Fruit fly (Drosophila melanogaster) whole organism, embryonic: ENCODE data around the gene CG9706.
A peak's percentile ranks its signal among the peaks of the same experiment; 100 is the strongest.

Experiments used
- Atf-2 ChIP-seq: fragments of 200-800 bp; sonication (Bioruptor generic); optimal IDR thresholded peaks from 2 replicates; lab custom pipeline; 2016; ENCODE audit warnings: missing biosample characterization, missing genetic modification characterization
- Bgb ChIP-seq: fragments of 200-800 bp; sonication (Bioruptor generic); IDR thresholded peaks from 2 replicates; pipeline ENCODE4 v1.3.6; 2022; ENCODE audit warnings: missing biosample characterization, missing genetic modification characterization; ENCODE audit not compliant: partially characterized antibody
- BtbVII ChIP-seq: fragments of 200-800 bp; sonication (Bioruptor generic); optimal IDR thresholded peaks from 3 replicates; lab custom pipeline; 2017; ENCODE audit warnings: missing biosample characterization, mild to moderate bottlenecking, missing genetic modification characterization
- CG10267 ChIP-seq: fragments of 200-800 bp; sonication (Bioruptor generic); optimal IDR thresholded peaks from 2 replicates; lab custom pipeline; 2018; ENCODE audit warnings: missing biosample characterization, mild to moderate bottlenecking, missing genetic modification characterization, moderate library complexity
- CG10321 ChIP-seq: fragments of 200-800 bp; sonication (Bioruptor generic); IDR thresholded peaks from 2 replicates; pipeline ENCODE4 v1.3.6; 2022; ENCODE audit warnings: missing biosample characterization, missing genetic modification characterization
- CG10431 ChIP-seq: fragments of 200-800 bp; sonication (Bioruptor generic); optimal IDR thresholded peaks from 3 replicates; lab custom pipeline; 2018; ENCODE audit warnings: missing biosample characterization, mild to moderate bottlenecking, missing genetic modification characterization
- CG10565 ChIP-seq: fragments of 200-800 bp; sonication (Bioruptor generic); optimal IDR thresholded peaks from 3 replicates; lab custom pipeline; 2016; ENCODE audit warnings: missing biosample characterization, mild to moderate bottlenecking, missing genetic modification characterization
- CG10979 ChIP-seq: fragments of 200-800 bp; sonication (Bioruptor generic); optimal IDR thresholded peaks from 2 replicates; lab custom pipeline; 2018; ENCODE audit warnings: missing biosample characterization, mild to moderate bottlenecking, missing genetic modification characterization, moderate library complexity
- CG12104 ChIP-seq: fragments of 200-800 bp; sonication (Bioruptor generic); optimal IDR thresholded peaks from 3 replicates; lab custom pipeline; 2016; ENCODE audit warnings: missing biosample characterization, missing genetic modification characterization
- CG12744 ChIP-seq: fragments of 200-800 bp; sonication (Bioruptor generic); optimal IDR thresholded peaks from 2 replicates; lab custom pipeline; 2016; ENCODE audit warnings: missing biosample characterization, missing genetic modification characterization
- CG13894 ChIP-seq: fragments of 200-800 bp; sonication (Bioruptor generic); optimal IDR thresholded peaks from 3 replicates; lab custom pipeline; 2018; ENCODE audit warnings: missing biosample characterization, mild to moderate bottlenecking, missing genetic modification characterization, moderate library complexity
- CG14710 ChIP-seq: fragments of 200-800 bp; sonication (Bioruptor generic); optimal IDR thresholded peaks from 3 replicates; lab custom pipeline; 2019; ENCODE audit warnings: missing biosample characterization, mild to moderate bottlenecking, missing genetic modification characterization, moderate library complexity
- CG16779 ChIP-seq: fragments of 200-800 bp; sonication (Bioruptor generic); IDR thresholded peaks from 2 replicates; pipeline ENCODE4 v1.3.6; 2022; ENCODE audit warnings: missing biosample characterization, missing genetic modification characterization
- CG16815 ChIP-seq: fragments of 200-800 bp; sonication (Bioruptor generic); optimal IDR thresholded peaks from 3 replicates; lab custom pipeline; 2017; ENCODE audit warnings: missing biosample characterization, mild to moderate bottlenecking, missing genetic modification characterization
- CG2120 ChIP-seq: fragments of 200-800 bp; sonication (Bioruptor generic); optimal IDR thresholded peaks from 3 replicates; lab custom pipeline; 2016; ENCODE audit warnings: missing biosample characterization, missing genetic modification characterization
- CG4360 ChIP-seq: fragments of 200-800 bp; sonication (Bioruptor generic); IDR thresholded peaks from 2 replicates; pipeline ENCODE4 v1.3.6; 2022; ENCODE audit warnings: missing biosample characterization, missing genetic modification characterization
- CG4730 ChIP-seq: fragments of 200-800 bp; sonication (Bioruptor generic); IDR thresholded peaks from 2 replicates; pipeline ENCODE4 v1.3.6; 2022; ENCODE audit warnings: missing biosample characterization, missing genetic modification characterization
- CG4854 ChIP-seq: fragments of 200-800 bp; sonication (Bioruptor generic); optimal IDR thresholded peaks from 2 replicates; lab custom pipeline; 2016; ENCODE audit warnings: missing biosample characterization, missing genetic modification characterization, inconsistent platforms
- CG5245 ChIP-seq: fragments of 200-800 bp; sonication (Bioruptor generic); optimal IDR thresholded peaks from 3 replicates; lab custom pipeline; 2016; ENCODE audit warnings: missing biosample characterization, missing genetic modification characterization
- CG5953 ChIP-seq: fragments of 200-800 bp; sonication (Bioruptor generic); IDR thresholded peaks from 2 replicates; pipeline ENCODE4 v1.3.6; 2022; ENCODE audit warnings: missing biosample characterization, missing genetic modification characterization
- CG6175 ChIP-seq: fragments of 200-800 bp; sonication (Bioruptor generic); IDR thresholded peaks from 3 replicates; pipeline ENCODE4 v1.3.6; 2022; ENCODE audit warnings: missing biosample characterization, missing genetic modification characterization
- CG9817 ChIP-seq: fragments of 200-800 bp; sonication (Bioruptor generic); optimal IDR thresholded peaks from 2 replicates; lab custom pipeline; 2018; ENCODE audit warnings: missing biosample characterization, mild to moderate bottlenecking, missing genetic modification characterization, moderate library complexity
- Camta ChIP-seq: fragments of 200-800 bp; sonication (Bioruptor generic); optimal IDR thresholded peaks from 2 replicates; lab custom pipeline; 2016; ENCODE audit warnings: missing biosample characterization, missing genetic modification characterization
- D ChIP-seq, 2 experiments: fragments of 200-800 bp in 1 of 2; fragments of >200 bp in 1 of 2; sonication (Bioruptor generic) in 1 of 2; optimal IDR thresholded peaks; 2 replicates in 1 of 2; 3 replicates in 1 of 2; lab custom pipeline; 2017; ENCODE audit warnings: mild to moderate bottlenecking in 1 of 2, missing biosample characterization in 1 of 2, missing genetic modification characterization in 1 of 2, missing genetic modification reagents in 1 of 2
- D19B ChIP-seq: fragments of 200-800 bp; sonication (Bioruptor generic); optimal IDR thresholded peaks from 2 replicates; lab custom pipeline; 2017; ENCODE audit warnings: missing biosample characterization, mild to moderate bottlenecking, missing genetic modification characterization
- Fer2 ChIP-seq: fragments of 200-800 bp; sonication (Bioruptor generic); optimal IDR thresholded peaks from 2 replicates; lab custom pipeline; 2018; ENCODE audit warnings: missing biosample characterization, mild to moderate bottlenecking, missing genetic modification characterization, moderate library complexity
- Gsc ChIP-seq: fragments of 200-800 bp; sonication (Bioruptor generic); IDR thresholded peaks from 2 replicates; pipeline ENCODE4 v1.3.6; 2022; ENCODE audit warnings: missing biosample characterization, missing genetic modification characterization
- HmgD ChIP-seq: fragments of 200-800 bp; sonication (Bioruptor generic); optimal IDR thresholded peaks from 3 replicates; lab custom pipeline; 2016; ENCODE audit warnings: missing biosample characterization, missing genetic modification characterization
- Hr3 ChIP-seq: fragments of 200-800 bp; sonication (Bioruptor generic); optimal IDR thresholded peaks from 3 replicates; lab custom pipeline; 2016; ENCODE audit warnings: missing biosample characterization, missing genetic modification characterization
- MTF-1 ChIP-seq: fragments of 200-800 bp; sonication (Bioruptor generic); optimal IDR thresholded peaks from 2 replicates; lab custom pipeline; 2018; ENCODE audit warnings: missing biosample characterization, mild to moderate bottlenecking, missing genetic modification characterization, borderline replicate concordance
- Max ChIP-seq: fragments of 200-800 bp; sonication (Bioruptor generic); optimal IDR thresholded peaks from 2 replicates; lab custom pipeline; 2016; ENCODE audit warnings: missing biosample characterization, mild to moderate bottlenecking, missing genetic modification characterization
- Myb ChIP-seq: fragments of 200-800 bp; sonication (Bioruptor generic); optimal IDR thresholded peaks from 2 replicates; lab custom pipeline; 2016; ENCODE audit warnings: missing biosample characterization, missing genetic modification characterization
- Neu2 ChIP-seq: fragments of 200-800 bp; sonication (Bioruptor generic); optimal IDR thresholded peaks from 3 replicates; lab custom pipeline; 2016; ENCODE audit warnings: missing biosample characterization, missing genetic modification characterization, borderline replicate concordance
- Pdp1 ChIP-seq, 2 experiments: fragments of 200-800 bp; sonication (Bioruptor generic); optimal IDR thresholded peaks; 3 replicates each; lab custom pipeline; 2016; ENCODE audit warnings: missing biosample characterization in 2 of 2, missing genetic modification characterization in 2 of 2, mild to moderate bottlenecking in 1 of 2, moderate library complexity in 1 of 2
- Six4 ChIP-seq: fragments of 200-800 bp; sonication (Bioruptor generic); optimal IDR thresholded peaks from 2 replicates; lab custom pipeline; 2016; ENCODE audit warnings: missing biosample characterization, missing genetic modification characterization
- Sry-δ ChIP-seq: fragments of 200-800 bp; sonication (Bioruptor generic); optimal IDR thresholded peaks from 2 replicates; lab custom pipeline; 2016; ENCODE audit warnings: missing biosample characterization, missing genetic modification characterization
- Trl ChIP-seq, 3 experiments: fragments of >200 bp in 2 of 3; fragments of 200-800 bp in 1 of 3; sonication (Bioruptor generic) in 1 of 3; optimal IDR thresholded peaks; 2 replicates in 1 of 3; 3 replicates in 2 of 3; lab custom pipeline; 2016 to 2017; ENCODE audit warnings: missing biosample characterization in 1 of 3, missing genetic modification characterization in 1 of 3
- abd-A ChIP-seq: fragments of 200-800 bp; sonication (Bioruptor generic); optimal IDR thresholded peaks from 3 replicates; lab custom pipeline; 2019; ENCODE audit warnings: missing biosample characterization, mild to moderate bottlenecking, missing genetic modification characterization, moderate library complexity
- dati ChIP-seq: fragments of 200-800 bp; sonication (Bioruptor generic); IDR thresholded peaks from 2 replicates; pipeline ENCODE4 v1.3.6; 2022; ENCODE audit warnings: missing biosample characterization, missing genetic modification characterization
- ewg ChIP-seq: fragments of 200-800 bp; sonication (Bioruptor generic); optimal IDR thresholded peaks from 3 replicates; lab custom pipeline; 2017; ENCODE audit warnings: mild to moderate bottlenecking, missing biosample characterization, missing genetic modification reagents, missing genetic modification characterization
- fru ChIP-seq: fragments of >200 bp; optimal IDR thresholded peaks from 2 replicates; lab custom pipeline; 2017
- knrl ChIP-seq: fragments of 200-800 bp; sonication (Bioruptor generic); IDR thresholded peaks from 3 replicates; pipeline ENCODE4 v1.3.6; 2022; ENCODE audit warnings: missing biosample characterization, missing genetic modification characterization; ENCODE audit not compliant: partially characterized antibody
- pita ChIP-seq: fragments of 200-800 bp; sonication (Bioruptor generic); optimal IDR thresholded peaks from 2 replicates; lab custom pipeline; 2017; ENCODE audit warnings: missing biosample characterization, mild to moderate bottlenecking, missing genetic modification characterization
- pnt ChIP-seq: fragments of 200-800 bp; sonication (Bioruptor generic); optimal IDR thresholded peaks from 3 replicates; lab custom pipeline; 2016; ENCODE audit warnings: missing biosample characterization, missing genetic modification characterization
- ro ChIP-seq: fragments of 200-800 bp; sonication (Bioruptor generic); IDR thresholded peaks from 2 replicates; pipeline ENCODE4 v1.3.6; 2022; ENCODE audit warnings: missing biosample characterization, missing genetic modification characterization
- shn ChIP-seq: fragments of 200-800 bp; sonication (Bioruptor generic); optimal IDR thresholded peaks from 3 replicates; lab custom pipeline; 2016; ENCODE audit warnings: missing biosample characterization, missing genetic modification characterization
- sim ChIP-seq: fragments of 200-800 bp; sonication (Bioruptor generic); IDR thresholded peaks from 2 replicates; pipeline ENCODE4 v1.3.6; 2022; ENCODE audit warnings: missing biosample characterization, missing genetic modification characterization
- slp2 ChIP-seq: fragments of 200-800 bp; sonication (Bioruptor generic); optimal IDR thresholded peaks from 2 replicates; lab custom pipeline; 2016; ENCODE audit warnings: missing biosample characterization, missing genetic modification characterization
- sob ChIP-seq: fragments of 200-800 bp; sonication (Bioruptor generic); IDR thresholded peaks from 2 replicates; pipeline ENCODE4 v1.3.6; 2022; ENCODE audit warnings: missing biosample characterization, missing genetic modification characterization
- sug ChIP-seq: fragments of 200-800 bp; optimal IDR thresholded peaks from 2 replicates; lab custom pipeline; 2019; ENCODE audit warnings: missing biosample characterization, mild to moderate bottlenecking, missing genetic modification characterization, moderate library complexity

The CG9706 gene

DNA sequence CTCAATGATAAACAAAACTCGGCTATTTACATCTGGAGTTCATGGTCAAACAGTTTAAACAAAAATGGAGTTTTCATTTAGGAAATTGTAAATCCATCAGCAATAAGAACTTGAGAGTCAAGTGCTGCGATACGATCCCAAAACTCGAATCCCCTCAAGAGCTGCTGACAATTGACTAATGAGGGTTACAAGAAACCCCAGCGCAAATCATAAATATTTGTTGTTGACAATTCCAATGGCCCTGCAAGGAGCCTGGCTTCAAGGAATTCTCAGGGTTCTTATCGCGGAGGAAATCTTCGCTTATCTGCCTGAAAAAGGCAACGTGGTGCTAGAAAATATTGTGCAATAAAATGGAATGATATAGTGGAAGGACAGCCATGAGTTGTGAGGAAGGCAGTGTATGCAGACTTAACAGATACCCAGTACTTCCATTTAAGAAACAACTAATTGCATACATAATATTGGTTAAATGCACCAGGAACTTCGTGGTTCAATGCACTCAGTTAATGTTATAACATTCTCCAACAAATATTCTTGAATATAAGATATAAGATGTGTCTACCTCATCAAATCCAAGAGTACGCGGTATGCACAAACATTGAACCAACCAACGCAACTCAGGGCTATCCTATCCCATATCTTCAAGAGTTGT lies 14.7 kb upstream of the CG9706 start:
- TF ChIP-seq Fer2 (tag; lab: Kevin White, UChicago), result no peak
- no peak for TF ChIP-seq CG16779 (GFP tag; lab: Robert Waterston, UW)
- no peak for TF ChIP-seq HmgD (GFP tag; lab: Kevin White, UChicago)
- no peak for TF ChIP-seq BtbVII (GFP tag; lab: Kevin White, UChicago)
- TF ChIP-seq CG10431 (GFP tag; lab: Kevin White, UChicago), result no peak
- peak; percentile 40 for TF ChIP-seq CG16815 (GFP tag; lab: Kevin White, UChicago)
- no peak for TF ChIP-seq Neu2 (GFP tag; lab: Kevin White, UChicago)
- no peak for TF ChIP-seq fru (lab: Kevin White, UChicago)
- no peak for TF ChIP-seq dati (GFP tag; lab: Robert Waterston, UW)
- no peak for TF ChIP-seq CG13894 (tag; lab: Kevin White, UChicago)
- no peak for TF ChIP-seq Trl (optimal IDR thresholded peaks at IDR 0.05; lab: Kevin White, UChicago)
- peak; percentile 14 for TF ChIP-seq Trl (GFP tag; optimal IDR thresholded peaks at IDR 0.05; lab: Kevin White, UChicago)
- no peak for TF ChIP-seq D (optimal IDR thresholded peaks at IDR 0.05; lab: Kevin White, UChicago)
- TF ChIP-seq D (GFP tag; optimal IDR thresholded peaks at IDR 0.05; lab: Kevin White, UChicago), result no peak
- TF ChIP-seq Bgb (GFP tag; lab: Robert Waterston, UW), result no peak
- TF ChIP-seq CG2120, result no peak
- TF ChIP-seq Max (GFP tag; lab: Kevin White, UChicago), result peak; percentile 2
- TF ChIP-seq Atf-2 (GFP tag; lab: Kevin White, UChicago), result no peak
- no peak for TF ChIP-seq Sry-δ (GFP tag; lab: Kevin White, UChicago)
- no peak for TF ChIP-seq ro
- no peak for TF ChIP-seq CG12744 (GFP tag; lab: Kevin White, UChicago)
- peak; percentile 36; the same call in 1 of the 2 replicates for TF ChIP-seq CG4730 (GFP tag; lab: Robert Waterston, UW)
- TF ChIP-seq abd-A (tag; lab: Kevin White, UChicago), result no peak
- TF ChIP-seq pita (GFP tag; lab: Kevin White, UChicago), result no peak
- no peak for TF ChIP-seq slp2 (GFP tag; lab: Kevin White, UChicago)
- no peak for TF ChIP-seq CG10321
- no peak for TF ChIP-seq CG12104 (GFP tag; lab: Kevin White, UChicago)
- no peak for TF ChIP-seq sug (tag; lab: Kevin White, UChicago)
- TF ChIP-seq Gsc, result no peak
- TF ChIP-seq CG4360 (GFP tag; lab: Robert Waterston, UW), result 0 out of 2 replicates have a peak, but pooled peaks have one; percentile 34
- TF ChIP-seq CG5245, result no peak
- no peak for TF ChIP-seq shn (GFP tag; lab: Kevin White, UChicago)
- peak; percentile 76 for TF ChIP-seq CG10979
- no peak for TF ChIP-seq CG5953 (GFP tag; lab: Robert Waterston, UW)
- TF ChIP-seq CG14710, result peak; percentile 25
- TF ChIP-seq D19B (GFP tag; lab: Kevin White, UChicago), result peak; percentile 82
- TF ChIP-seq CG4854 (GFP tag; lab: Kevin White, UChicago), result no peak
- no peak for TF ChIP-seq CG9817
- no peak for TF ChIP-seq Myb (GFP tag; lab: Kevin White, UChicago)
- TF ChIP-seq Six4 (GFP tag; lab: Kevin White, UChicago), result no peak
- TF ChIP-seq ewg (GFP tag; lab: Kevin White, UChicago), result peak; percentile 13
- TF ChIP-seq CG6175 (GFP tag; lab: Robert Waterston, UW), result no peak
- no peak for TF ChIP-seq MTF-1
- peak; percentile 42 for TF ChIP-seq CG10267 (tag; lab: Kevin White, UChicago)
- no peak; the same call in 1 of the 2 replicates for TF ChIP-seq sob
- no peak for TF ChIP-seq sim (GFP tag; lab: Robert Waterston, UW)
- peak; percentile 48 for TF ChIP-seq pnt (GFP tag; lab: Kevin White, UChicago)
- TF ChIP-seq knrl (GFP tag; lab: Robert Waterston, UW), result 0 out of 3 replicates have a peak, but pooled peaks have one; percentile 28
- peak; percentile 44 to 46 for TF ChIP-seq Pdp1 (GFP tag; optimal IDR thresholded peaks at IDR 0.05; lab: Kevin White, UChicago)
- TF ChIP-seq CG10565 (GFP tag; lab: Kevin White, UChicago), result no peak
- TF ChIP-seq Hr3 (GFP tag; lab: Kevin White, UChicago), result no peak
- TF ChIP-seq Camta (GFP tag; lab: Kevin White, UChicago), result no peak
